Fruit fly (Drosophila melanogaster) whole organism, embryonic: ENCODE data around the gene plum.

Experiments
- BtbVII ChIP-seq: fragments of 200-800 bp; sonication (Bioruptor generic); optimal IDR thresholded peaks from 3 replicates; lab custom pipeline; 2017; ENCODE audit warnings: missing biosample characterization, mild to moderate bottlenecking, missing genetic modification characterization
- CG10959 ChIP-seq: fragments of 200-800 bp; sonication (Bioruptor generic); IDR thresholded peaks from 2 replicates; pipeline ENCODE4 v1.3.6; 2022; ENCODE audit warnings: missing biosample characterization, missing genetic modification characterization
- CG12071 ChIP-seq: fragments of 200-800 bp; sonication (Bioruptor generic); optimal IDR thresholded peaks from 3 replicates; lab custom pipeline; 2018; ENCODE audit warnings: missing biosample characterization, mild to moderate bottlenecking, missing genetic modification characterization
- CG12219 ChIP-seq: fragments of 200-800 bp; sonication (Bioruptor generic); optimal IDR thresholded peaks from 3 replicates; lab custom pipeline; 2018; ENCODE audit warnings: missing biosample characterization, mild to moderate bottlenecking, missing genetic modification characterization
- CG12236 ChIP-seq: fragments of 200-800 bp; sonication (Bioruptor generic); optimal IDR thresholded peaks from 2 replicates; lab custom pipeline; 2016; ENCODE audit warnings: missing biosample characterization, missing genetic modification characterization
- CG12299 ChIP-seq: fragments of 200-800 bp; sonication (Bioruptor generic); optimal IDR thresholded peaks from 2 replicates; lab custom pipeline; 2018; ENCODE audit warnings: missing biosample characterization, mild to moderate bottlenecking, missing genetic modification characterization
- CG13296 ChIP-seq: fragments of 200-800 bp; sonication (Bioruptor generic); optimal IDR thresholded peaks from 3 replicates; lab custom pipeline; 2018; ENCODE audit warnings: missing biosample characterization, mild to moderate bottlenecking, missing genetic modification characterization
- CG1529 ChIP-seq: fragments of 200-800 bp; sonication (Bioruptor generic); optimal IDR thresholded peaks from 3 replicates; lab custom pipeline; 2018; ENCODE audit warnings: missing biosample characterization, missing genetic modification characterization
- CG2199 ChIP-seq: fragments of 200-800 bp; sonication (Bioruptor generic); IDR thresholded peaks from 3 replicates; pipeline ENCODE4 v1.3.6; 2022; ENCODE audit warnings: missing biosample characterization, missing genetic modification characterization
- CG32532 ChIP-seq: fragments of 200-800 bp; sonication (Bioruptor generic); IDR thresholded peaks from 2 replicates; pipeline ENCODE4 v1.3.6; 2022; ENCODE audit warnings: missing biosample characterization, missing genetic modification characterization
- CG34422 ChIP-seq: fragments of 200-800 bp; sonication (Bioruptor generic); IDR thresholded peaks from 3 replicates; pipeline ENCODE4 v1.3.6; 2022; ENCODE audit warnings: missing biosample characterization, missing genetic modification characterization
- CG6765 ChIP-seq: fragments of 200-800 bp; sonication (Bioruptor generic); optimal IDR thresholded peaks from 3 replicates; lab custom pipeline; 2017; ENCODE audit warnings: missing biosample characterization, mild to moderate bottlenecking, missing genetic modification characterization
- CG7745 ChIP-seq: fragments of 200-800 bp; sonication (Bioruptor generic); optimal IDR thresholded peaks from 2 replicates; lab custom pipeline; 2018; ENCODE audit warnings: missing biosample characterization, mild to moderate bottlenecking, missing genetic modification characterization, moderate library complexity
- D ChIP-seq, 2 experiments: fragments of 200-800 bp in 1 of 2; fragments of >200 bp in 1 of 2; sonication (Bioruptor generic) in 1 of 2; optimal IDR thresholded peaks; 2 replicates in 1 of 2; 3 replicates in 1 of 2; lab custom pipeline; 2017; ENCODE audit warnings: mild to moderate bottlenecking in 1 of 2, missing biosample characterization in 1 of 2, missing genetic modification characterization in 1 of 2, missing genetic modification reagents in 1 of 2
- Dfd ChIP-seq, 2 experiments: fragments of >200 bp; optimal IDR thresholded peaks; 2 replicates each; lab custom pipeline; 2017; ENCODE audit warnings: missing biosample characterization in 2 of 2, missing genetic modification characterization in 2 of 2
- Drgx ChIP-seq: fragments of 200-800 bp; sonication (Bioruptor generic); IDR thresholded peaks from 2 replicates; pipeline ENCODE4 v1.3.6; 2022; ENCODE audit warnings: missing biosample characterization, missing genetic modification characterization
- NFAT ChIP-seq: fragments of 200-800 bp; sonication (Bioruptor generic); IDR thresholded peaks from 2 replicates; pipeline ENCODE4 v1.3.6; 2022; ENCODE audit warnings: missing biosample characterization, missing genetic modification characterization
- Ptx1 ChIP-seq: fragments of 200-800 bp; sonication (Bioruptor generic); IDR thresholded peaks from 2 replicates; pipeline ENCODE4 v1.3.6; 2022; ENCODE audit warnings: missing biosample characterization, missing genetic modification characterization
- Rx ChIP-seq: fragments of 200-800 bp; sonication (Bioruptor generic); IDR thresholded peaks from 2 replicates; pipeline ENCODE4 v1.3.6; 2022; ENCODE audit warnings: missing biosample characterization, missing genetic modification characterization
- Sry-β ChIP-seq: fragments of 200-800 bp; sonication (Bioruptor generic); optimal IDR thresholded peaks from 2 replicates; lab custom pipeline; 2018; ENCODE audit warnings: missing biosample characterization, mild to moderate bottlenecking, missing genetic modification characterization, moderate library complexity
- Trl ChIP-seq, 3 experiments: fragments of >200 bp in 2 of 3; fragments of 200-800 bp in 1 of 3; sonication (Bioruptor generic) in 1 of 3; optimal IDR thresholded peaks; 2 replicates in 1 of 3; 3 replicates in 2 of 3; lab custom pipeline; 2016 to 2017; ENCODE audit warnings: missing biosample characterization in 1 of 3, missing genetic modification characterization in 1 of 3
- Xbp1 ChIP-seq: fragments of 200-800 bp; sonication (Bioruptor generic); optimal IDR thresholded peaks from 3 replicates; lab custom pipeline; 2016; ENCODE audit warnings: missing biosample characterization, mild to moderate bottlenecking, missing genetic modification characterization
- ase ChIP-seq: fragments of 200-800 bp; sonication (Bioruptor generic); IDR thresholded peaks from 3 replicates; pipeline ENCODE4 v1.3.6; 2022; ENCODE audit warnings: missing biosample characterization, missing genetic modification characterization
- bab2 ChIP-seq: fragments of 200-800 bp; sonication (Bioruptor generic); optimal IDR thresholded peaks from 2 replicates; lab custom pipeline; 2016; ENCODE audit warnings: missing biosample characterization, missing genetic modification characterization
- bigmax ChIP-seq: fragments of 200-800 bp; sonication (Bioruptor generic); optimal IDR thresholded peaks from 2 replicates; lab custom pipeline; 2018; ENCODE audit warnings: missing biosample characterization, mild to moderate bottlenecking, missing genetic modification characterization
- bowl ChIP-seq: fragments of 200-800 bp; sonication (Bioruptor generic); IDR thresholded peaks from 2 replicates; pipeline ENCODE4 v1.3.6; 2022; ENCODE audit warnings: missing biosample characterization, missing genetic modification characterization
- br ChIP-seq: fragments of >200 bp; optimal IDR thresholded peaks from 2 replicates; lab custom pipeline; 2017
- bsh ChIP-seq, 2 experiments: fragments of 200-800 bp; sonication (Bioruptor generic); optimal IDR thresholded peaks; 2 replicates each; lab custom pipeline; 2017 to 2018; ENCODE audit warnings: mild to moderate bottlenecking in 2 of 2, missing biosample characterization in 2 of 2, missing genetic modification characterization in 2 of 2, moderate library complexity in 1 of 2
- da ChIP-seq: fragments of 200-800 bp; sonication (Bioruptor generic); optimal IDR thresholded peaks from 2 replicates; lab custom pipeline; 2016; ENCODE audit warnings: missing biosample characterization, missing genetic modification characterization
- dmrt11E ChIP-seq: fragments of 200-800 bp; sonication (Bioruptor generic); optimal IDR thresholded peaks from 3 replicates; lab custom pipeline; 2018; ENCODE audit warnings: missing biosample characterization, mild to moderate bottlenecking, missing genetic modification characterization, moderate library complexity
- ems ChIP-seq: fragments of 200-800 bp; sonication (Bioruptor generic); optimal IDR thresholded peaks from 3 replicates; lab custom pipeline; 2016; ENCODE audit warnings: missing biosample characterization, missing genetic modification characterization
- ftz-f1 ChIP-seq: fragments of 200-800 bp; sonication (Bioruptor generic); optimal IDR thresholded peaks from 2 replicates; lab custom pipeline; 2016; ENCODE audit warnings: missing biosample characterization, missing genetic modification characterization
- fu2 ChIP-seq: fragments of 200-800 bp; sonication (Bioruptor generic); optimal IDR thresholded peaks from 2 replicates; lab custom pipeline; 2016; ENCODE audit warnings: missing biosample characterization, missing genetic modification characterization
- gem ChIP-seq: fragments of 200-800 bp; sonication (Bioruptor generic); optimal IDR thresholded peaks from 2 replicates; lab custom pipeline; 2019; ENCODE audit warnings: missing biosample characterization, mild to moderate bottlenecking, missing genetic modification characterization, moderate library complexity
- gfzf ChIP-seq: fragments of 200-800 bp; sonication (Bioruptor generic); optimal IDR thresholded peaks from 2 replicates; lab custom pipeline; 2016; ENCODE audit warnings: missing biosample characterization, mild to moderate bottlenecking, missing genetic modification characterization, moderate library complexity
- hkb ChIP-seq, 2 experiments: fragments of 200-800 bp in 1 of 2; fragments of >200 bp in 1 of 2; sonication (Bioruptor generic) in 1 of 2; IDR thresholded peaks in 1 of 2; optimal IDR thresholded peaks in 1 of 2; 2 replicates each; pipeline versions ENCODE4 v1.3.6 to Lab custom; 2017 to 2022; ENCODE audit warnings: missing biosample characterization in 1 of 2, missing genetic modification characterization in 1 of 2
- nau ChIP-seq: fragments of 200-800 bp; sonication (Bioruptor generic); optimal IDR thresholded peaks from 3 replicates; lab custom pipeline; 2017; ENCODE audit warnings: missing biosample characterization, mild to moderate bottlenecking, missing genetic modification characterization, missing genetic modification reagents
- odd ChIP-seq: fragments of 200-800 bp; sonication (Bioruptor generic); optimal IDR thresholded peaks from 2 replicates; lab custom pipeline; 2017; ENCODE audit warnings: missing biosample characterization, mild to moderate bottlenecking, missing genetic modification characterization
- p53 ChIP-seq: fragments of 200-800 bp; sonication (Bioruptor generic); optimal IDR thresholded peaks from 2 replicates; lab custom pipeline; 2016; ENCODE audit warnings: missing biosample characterization, missing genetic modification characterization
- prd ChIP-seq, 3 experiments: fragments of >200 bp in 2 of 3; fragments of 200-800 bp in 1 of 3; sonication (Bioruptor generic) in 1 of 3; optimal IDR thresholded peaks in 2 of 3; IDR thresholded peaks in 1 of 3; 2 replicates in 2 of 3; 3 replicates in 1 of 3; pipeline versions ENCODE4 v1.3.6 to Lab custom; 2017 to 2022; ENCODE audit warnings: missing biosample characterization in 1 of 3, missing genetic modification characterization in 1 of 3
- repo ChIP-seq: fragments of 200-800 bp; sonication (Bioruptor generic); optimal IDR thresholded peaks from 2 replicates; lab custom pipeline; 2016; ENCODE audit warnings: missing biosample characterization, missing genetic modification characterization
- sens ChIP-seq: fragments of 200-800 bp; sonication (Bioruptor generic); peaks from one replicate; lab custom pipeline; 2016; ENCODE audit warnings: missing biosample characterization, missing genetic modification characterization
- seq ChIP-seq: fragments of 200-800 bp; sonication (Bioruptor generic); IDR thresholded peaks from 2 replicates; pipeline ENCODE4 v1.3.6; 2022; ENCODE audit warnings: missing biosample characterization, missing genetic modification characterization
- tin ChIP-seq: fragments of 200-800 bp; sonication (Bioruptor generic); optimal IDR thresholded peaks from 3 replicates; lab custom pipeline; 2016; ENCODE audit warnings: missing biosample characterization, missing genetic modification characterization
- trh ChIP-seq: fragments of 200-800 bp; sonication (Bioruptor generic); optimal IDR thresholded peaks from 2 replicates; lab custom pipeline; 2016; ENCODE audit warnings: missing biosample characterization, missing genetic modification characterization
- twi ChIP-seq: fragments of 200-800 bp; optimal IDR thresholded peaks from 2 replicates; lab custom pipeline; 2019; ENCODE audit warnings: missing biosample characterization, mild to moderate bottlenecking, missing genetic modification characterization, moderate library complexity
- z ChIP-seq: fragments of 200-800 bp; sonication (Bioruptor generic); IDR thresholded peaks from 3 replicates; pipeline ENCODE4 v1.3.6; 2022; ENCODE audit warnings: missing biosample characterization, missing genetic modification characterization
- zfh2 ChIP-seq: fragments of 200-800 bp; sonication (Bioruptor generic); optimal IDR thresholded peaks from 2 replicates; lab custom pipeline; 2016; ENCODE audit warnings: missing biosample characterization, missing genetic modification characterization

Gene plum

DNA sequence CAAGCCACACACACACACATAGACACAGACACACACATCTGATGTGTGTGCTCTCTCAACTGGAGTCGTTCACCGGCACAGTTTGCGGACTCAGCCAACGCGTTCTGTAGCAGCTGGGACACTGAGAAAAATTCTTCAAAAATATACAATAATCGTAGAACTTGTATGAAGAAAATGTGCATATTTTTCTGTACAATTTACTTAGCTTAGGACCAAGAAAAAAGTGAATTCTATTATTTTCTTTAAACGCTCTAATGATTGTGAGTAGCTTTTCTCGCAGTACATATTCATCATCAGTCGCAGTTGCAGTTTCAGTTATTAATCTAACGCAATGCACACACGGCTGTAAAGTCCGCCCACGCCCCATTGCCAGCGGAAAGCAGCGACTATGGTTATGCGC, 38.7 kb downstream of the plum start (continued):
- TF ChIP-seq CG32532: no peak
- TF ChIP-seq CG12299 (tag; lab: Kevin White, UChicago): no peak
- TF ChIP-seq CG6765 (GFP tag; lab: Kevin White, UChicago): no peak
- TF ChIP-seq sens: peak; percentile 33
- TF ChIP-seq CG2199: no peak
- no peak for TF ChIP-seq bab2
- no peak for TF ChIP-seq Trl (optimal IDR thresholded peaks at IDR 0.05; lab: Kevin White, UChicago)
- TF ChIP-seq Trl (GFP tag; optimal IDR thresholded peaks at IDR 0.05; lab: Kevin White, UChicago): no peak
- no peak for TF ChIP-seq odd (GFP tag; lab: Kevin White, UChicago)
- TF ChIP-seq twi (tag; lab: Kevin White, UChicago): no peak
- TF ChIP-seq Rx: no peak
- peak; percentile 9 for TF ChIP-seq gem (tag; lab: Kevin White, UChicago)
- TF ChIP-seq ftz-f1 (GFP tag; lab: Kevin White, UChicago): no peak
- TF ChIP-seq ase (GFP tag; lab: Robert Waterston, UW): no peak
- TF ChIP-seq da (GFP tag; lab: Kevin White, UChicago): no peak
- no peak for TF ChIP-seq CG1529 (GFP tag; lab: Kevin White, UChicago)
- TF ChIP-seq tin: no peak
- TF ChIP-seq bowl: no peak
- TF ChIP-seq CG13296 (GFP tag; lab: Kevin White, UChicago): no peak
- no peak for TF ChIP-seq fu2 (GFP tag; lab: Kevin White, UChicago)
- TF ChIP-seq Dfd (GFP tag; optimal IDR thresholded peaks at IDR 0.05; lab: Kevin White, UChicago): no peak
- no peak for TF ChIP-seq ems (GFP tag; lab: Kevin White, UChicago)
- TF ChIP-seq D (optimal IDR thresholded peaks at IDR 0.05; lab: Kevin White, UChicago): no peak
- no peak for TF ChIP-seq D (GFP tag; optimal IDR thresholded peaks at IDR 0.05; lab: Kevin White, UChicago)
- TF ChIP-seq bsh (GFP tag; optimal IDR thresholded peaks at IDR 0.05; lab: Kevin White, UChicago): no peak
- no peak for TF ChIP-seq CG12219 (GFP tag; lab: Kevin White, UChicago)
- TF ChIP-seq z (GFP tag; lab: Robert Waterston, UW): no peak
- TF ChIP-seq CG12236: no peak
- TF ChIP-seq bigmax: no peak
- no peak for TF ChIP-seq BtbVII (GFP tag; lab: Kevin White, UChicago)
- TF ChIP-seq Xbp1: no peak
- no peak for TF ChIP-seq trh
- no peak for TF ChIP-seq CG12071
- no peak for TF ChIP-seq p53
- no peak for TF ChIP-seq Sry-β (GFP tag; lab: Kevin White, UChicago)
- TF ChIP-seq nau: no peak
- no peak for TF ChIP-seq prd (optimal IDR thresholded peaks at IDR 0.05; lab: Kevin White, UChicago)
- 0 out of 3 replicates have a peak, but pooled peaks have one; percentile 33 for TF ChIP-seq prd (GFP tag; IDR thresholded peaks at IDR 0.05; lab: Robert Waterston, UW)
- no peak for TF ChIP-seq zfh2 (GFP tag; lab: Kevin White, UChicago)
- no peak for TF ChIP-seq NFAT (GFP tag; lab: Robert Waterston, UW)
- no peak for TF ChIP-seq hkb (optimal IDR thresholded peaks at IDR 0.05; lab: Kevin White, UChicago)
- no peak for TF ChIP-seq hkb (GFP tag; IDR thresholded peaks at IDR 0.05; lab: Robert Waterston, UW)
- TF ChIP-seq CG7745: no peak
- TF ChIP-seq CG10959: no peak
- TF ChIP-seq Drgx (GFP tag; lab: Robert Waterston, UW): peak; percentile 91
- no peak for TF ChIP-seq CG34422 (GFP tag; lab: Robert Waterston, UW)
- 0 out of 2 replicates have a peak, but pooled peaks have one; percentile 14 for TF ChIP-seq Ptx1
- no peak for TF ChIP-seq br (lab: Kevin White, UChicago)
- TF ChIP-seq gfzf (GFP tag; lab: Kevin White, UChicago): no peak
- no peak for TF ChIP-seq dmrt11E
- TF ChIP-seq repo (GFP tag; lab: Kevin White, UChicago): no peak
- no peak for TF ChIP-seq seq (GFP tag; lab: Robert Waterston, UW)
